Worm (Caenorhabditis elegans) whole organism, early embryonic: Measurements from ENCODE around the gene acr-14.
A peak's percentile ranks its signal among the peaks of the same experiment; 100 is the strongest.

ENCODE experiments used
- B0310.2 ChIP-seq: sonication (generic microtip); optimal IDR thresholded peaks from 2 replicates; lab custom pipeline; 2016; ENCODE audit warnings: mild to moderate bottlenecking, missing genetic modification characterization, missing compliant biosample characterization
- F13C5.2 ChIP-seq: sonication (generic microtip); optimal IDR thresholded peaks from 2 replicates; lab custom pipeline; 2017; ENCODE audit warnings: mild to moderate bottlenecking, missing genetic modification characterization, inconsistent platforms, missing compliant biosample characterization
- aly-1 ChIP-seq: sonication (generic microtip); optimal IDR thresholded peaks from 2 replicates; lab custom pipeline; 2016; ENCODE audit warnings: missing genetic modification characterization, missing compliant biosample characterization
- ama-1 ChIP-seq: fragments of 150-350 bp; optimal IDR thresholded peaks from 2 replicates; lab custom pipeline; 2014
- ceh-13 ChIP-seq: fragments of 200-800 bp; sonication (Bioruptor generic); optimal IDR thresholded peaks from 2 replicates; lab custom pipeline; 2018; ENCODE audit warnings: mild to moderate bottlenecking, missing genetic modification characterization, missing compliant biosample characterization
- ceh-36 ChIP-seq: sonication (generic microtip); optimal IDR thresholded peaks from 2 replicates; lab custom pipeline; 2016; ENCODE audit warnings: missing genetic modification characterization, inconsistent platforms, missing compliant biosample characterization
- ets-7 ChIP-seq: sonication (generic microtip); optimal IDR thresholded peaks from 2 replicates; lab custom pipeline; 2016; ENCODE audit warnings: missing genotype, missing genetic modification characterization, missing compliant biosample characterization
- flt-1 ChIP-seq: fragments of 200-800 bp; sonication (Bioruptor generic); IDR thresholded peaks from 2 replicates; pipeline ENCODE4 v1.3.6; 2022; ENCODE audit warnings: missing genetic modification characterization, missing compliant biosample characterization
- hmbx-1 ChIP-seq: sonication (generic microtip); optimal IDR thresholded peaks from 2 replicates; lab custom pipeline; 2016; ENCODE audit warnings: mild to moderate bottlenecking, missing genetic modification characterization, missing compliant biosample characterization
- hmg-4 ChIP-seq: fragments of 200-800 bp; sonication (Bioruptor generic); optimal IDR thresholded peaks from 2 replicates; lab custom pipeline; 2018; ENCODE audit warnings: mild to moderate bottlenecking, missing genetic modification characterization, missing compliant biosample characterization
- hnd-1 ChIP-seq: sonication (generic microtip); optimal IDR thresholded peaks from 2 replicates; lab custom pipeline; 2016; ENCODE audit warnings: missing genetic modification characterization, missing compliant biosample characterization
- pes-1 ChIP-seq: fragments of 200-800 bp; sonication (Bioruptor generic); IDR thresholded peaks from 2 replicates; pipeline ENCODE4 v1.3.6; 2022; ENCODE audit warnings: missing genetic modification reagents, missing genetic modification characterization, missing compliant biosample characterization
- scrt-1 ChIP-seq: fragments of 200-800 bp; sonication (Bioruptor generic); IDR thresholded peaks from 2 replicates; pipeline ENCODE4 v1.3.6; 2022; ENCODE audit warnings: missing genetic modification characterization, missing compliant biosample characterization
- sea-1 ChIP-seq: fragments of 200-800 bp; sonication (Bioruptor generic); conservative IDR thresholded peaks from 2 replicates; pipeline ENCODE4 v1.3.6; 2022; ENCODE audit warnings: missing genetic modification characterization, missing compliant biosample characterization
- tbx-11 ChIP-seq: fragments of 200-800 bp; sonication (Bioruptor generic); IDR thresholded peaks from 2 replicates; pipeline ENCODE4 v1.3.6; 2022; ENCODE audit warnings: missing genetic modification characterization, missing compliant biosample characterization
- tbx-37 ChIP-seq: fragments of 200-800 bp; sonication (Bioruptor generic); conservative IDR thresholded peaks from 2 replicates; pipeline ENCODE4 v1.3.6; 2022; ENCODE audit warnings: missing genetic modification reagents, missing genetic modification characterization, missing compliant biosample characterization
- tra-4 ChIP-seq: sonication (generic microtip); optimal IDR thresholded peaks from 2 replicates; lab custom pipeline; 2017; ENCODE audit warnings: missing genetic modification characterization, missing compliant biosample characterization

acr-14 gene

DNA sequence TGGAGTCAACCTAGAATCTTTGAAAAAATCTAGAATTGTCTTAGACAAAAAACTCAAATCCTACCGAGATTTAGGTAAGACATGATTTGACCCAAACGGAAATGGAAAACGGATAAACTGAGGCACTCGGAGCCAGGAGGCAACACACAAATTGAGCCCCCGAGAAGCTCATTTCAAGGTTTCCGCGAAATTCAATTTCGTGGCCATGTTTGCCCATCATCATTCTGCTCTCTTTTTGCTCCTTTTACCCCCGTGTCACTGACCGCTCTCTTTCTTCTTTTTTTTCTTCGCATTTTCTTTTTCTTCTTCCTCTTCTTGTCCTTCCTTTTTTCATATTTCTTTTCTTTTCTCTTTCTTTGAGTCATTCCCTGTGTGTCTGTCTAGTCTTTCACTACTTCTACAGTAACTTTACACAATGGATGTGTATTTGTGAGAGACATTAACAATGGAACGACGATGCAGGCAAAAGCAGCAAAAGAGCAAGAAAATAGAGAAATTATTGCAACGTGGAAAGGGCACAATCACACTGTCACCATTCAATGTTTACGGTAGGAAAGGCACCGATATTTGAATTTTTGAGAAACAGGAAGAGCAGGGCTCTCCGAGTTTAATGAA is 24.2 kb downstream of the acr-14 start:
- TF ChIP-seq pes-1 (GFP tag; lab: Robert Waterston, UW) (no peak), tbx-37 (GFP tag; lab: Robert Waterston, UW) (no peak), scrt-1 (no peak), ama-1 (lab: Kevin White, UChicago) (no peak), hmg-4 (GFP tag; lab: Kevin White, UChicago) (no peak), tbx-11 (no peak), F13C5.2 (tag; lab: Kevin White, UChicago) (no peak), ceh-13 (GFP tag; lab: Kevin White, UChicago) (no peak), ets-7 (tag; lab: Kevin White, UChicago) (no peak), aly-1 (tag; lab: Kevin White, UChicago) (no peak)

DNA sequence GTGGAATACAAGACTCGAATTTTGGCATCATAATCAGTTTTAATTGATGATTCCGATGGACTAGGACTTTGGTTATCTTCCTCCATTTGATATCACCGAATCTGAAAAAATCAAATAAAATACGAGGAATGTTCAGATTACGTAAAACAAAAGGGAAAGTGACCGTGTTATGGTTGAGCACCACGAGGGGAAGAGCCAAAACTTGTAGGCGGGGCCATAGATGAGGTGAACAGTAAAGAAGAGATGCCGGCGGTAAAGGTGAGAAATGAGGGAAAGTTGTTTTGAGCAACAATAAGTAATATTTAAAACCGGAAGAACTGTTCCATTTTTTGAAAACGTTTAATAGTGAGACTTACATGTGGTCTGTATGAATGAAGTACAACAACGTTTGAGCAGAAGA is 27.1 kb downstream of the acr-14 start, which contains the start of gene F10B5.3:
Gene F10B5.3, minus strand, starts transcription at position 101 of the 400 bp plus-strand sequence.
- no peak for TF ChIP-seq tbx-37 (GFP tag; lab: Robert Waterston, UW)
- TF ChIP-seq scrt-1, result no peak

DNA sequence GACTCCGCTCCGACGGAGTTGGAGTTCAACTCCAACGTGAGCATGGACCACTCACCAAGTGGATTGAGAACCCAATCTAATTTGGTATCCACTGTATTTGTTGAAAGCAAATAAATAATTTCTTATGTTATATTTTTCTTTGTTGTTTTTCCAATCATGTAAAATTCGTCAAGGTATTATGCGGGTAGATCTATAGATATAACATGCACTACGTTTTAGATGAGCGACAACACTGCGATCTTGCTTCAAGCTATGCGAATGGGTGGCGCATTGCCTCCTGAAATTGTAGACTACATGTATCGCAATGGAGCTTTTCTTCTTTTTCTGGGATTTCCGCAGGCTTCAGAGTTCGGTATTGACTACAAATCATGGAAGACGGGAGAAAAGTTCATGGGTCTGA is 32.5 kb downstream of the acr-14 start, which contains the start of gene F10B5.2:
Gene F10B5.2, plus strand, starts transcription at position 220 of the 400 bp plus-strand sequence.
- no peak for TF ChIP-seq flt-1 (GFP tag; lab: Robert Waterston, UW)
- no peak for TF ChIP-seq F13C5.2 (tag; lab: Kevin White, UChicago)
- TF ChIP-seq hnd-1 (tag; lab: Kevin White, UChicago), result no peak
- TF ChIP-seq scrt-1, result no peak
- no peak for TF ChIP-seq ama-1 (lab: Kevin White, UChicago)
- TF ChIP-seq hmg-4 (GFP tag; lab: Kevin White, UChicago), result no peak
- TF ChIP-seq ets-7 (tag; lab: Kevin White, UChicago), result no peak
- TF ChIP-seq ceh-36 (tag; lab: Kevin White, UChicago), result no peak
- TF ChIP-seq hmbx-1, result no peak
- TF ChIP-seq sea-1 (GFP tag; lab: Robert Waterston, UW), result no peak
- no peak for TF ChIP-seq B0310.2 (tag; lab: Kevin White, UChicago)
- no peak for TF ChIP-seq tbx-37 (GFP tag; lab: Robert Waterston, UW)
- TF ChIP-seq pes-1 (GFP tag; lab: Robert Waterston, UW), result no peak
- no peak for TF ChIP-seq aly-1 (tag; lab: Kevin White, UChicago)
- no peak for TF ChIP-seq tbx-11

DNA sequence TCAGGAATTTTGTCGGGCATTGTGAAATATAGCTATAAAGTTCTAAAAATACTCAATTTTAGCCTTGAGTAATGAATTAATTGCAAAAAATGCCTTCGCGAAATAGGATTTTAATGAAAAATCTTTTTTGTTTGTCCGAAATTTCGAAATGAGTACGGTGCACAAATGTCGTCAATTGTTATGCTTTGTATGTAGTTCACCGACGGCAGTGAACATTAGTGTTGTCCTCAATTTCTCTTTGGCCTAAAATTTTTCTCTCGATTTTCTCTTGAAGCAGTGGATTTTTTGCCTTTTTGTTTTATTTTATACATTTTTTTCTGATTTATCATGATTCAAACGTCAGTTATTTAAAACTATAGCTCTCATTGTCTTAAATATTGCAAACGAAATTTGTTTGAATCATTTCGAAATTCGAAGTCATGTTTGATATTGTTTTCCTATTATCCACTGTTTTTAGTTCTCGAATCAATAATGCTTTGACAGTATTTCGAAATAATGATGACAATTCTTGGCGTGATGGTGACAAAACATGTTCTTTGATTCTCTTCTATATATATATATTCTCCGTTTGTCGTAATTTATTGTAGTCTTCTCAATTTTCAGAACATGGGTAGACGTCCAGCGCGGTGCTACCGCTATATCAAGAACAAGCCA is 33.6 kb downstream of the acr-14 start, which contains the start of the genes ints-11 and rpl-10:
Gene ints-11, minus strand, starts transcription at position 201 of the 654 bp plus-strand sequence.
Gene rpl-10, plus strand, starts transcription at position 604 of the 654 bp plus-strand sequence.
- TF ChIP-seq ama-1 (lab: Kevin White, UChicago), result no peak
- TF ChIP-seq pes-1 (GFP tag; lab: Robert Waterston, UW), result no peak
- TF ChIP-seq B0310.2 (tag; lab: Kevin White, UChicago), result no peak
- no peak for TF ChIP-seq hmbx-1
- TF ChIP-seq aly-1 (tag; lab: Kevin White, UChicago), result no peak
- no peak for TF ChIP-seq tbx-37 (GFP tag; lab: Robert Waterston, UW)
- TF ChIP-seq ets-7 (tag; lab: Kevin White, UChicago), result no peak
- TF ChIP-seq flt-1 (GFP tag; lab: Robert Waterston, UW), result no peak

DNA sequence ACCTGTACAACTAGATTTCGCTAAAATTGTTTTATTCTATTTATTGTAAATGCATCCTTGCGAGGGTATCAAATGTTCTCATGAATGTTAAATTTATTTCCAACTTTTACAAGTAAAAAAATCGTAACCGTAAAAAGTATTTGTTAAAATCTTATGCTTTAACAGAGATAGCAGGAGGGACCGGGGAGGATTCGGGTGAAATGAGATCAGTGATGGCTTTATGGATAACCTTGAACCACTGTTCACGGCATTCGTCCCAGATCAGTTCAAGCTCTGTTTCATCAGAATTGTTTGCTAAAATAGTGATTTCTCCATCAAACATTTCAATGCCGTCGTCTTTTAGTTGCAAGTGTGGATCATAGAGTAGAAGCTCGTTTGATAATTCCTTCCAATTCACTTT is 35.9 kb downstream of the acr-14 start:
- TF ChIP-seq hmg-4 (GFP tag; lab: Kevin White, UChicago) (no peak), aly-1 (tag; lab: Kevin White, UChicago) (no peak), hnd-1 (tag; lab: Kevin White, UChicago) (no peak), tbx-11 (no peak), ceh-13 (GFP tag; lab: Kevin White, UChicago) (no peak), ama-1 (lab: Kevin White, UChicago) (no peak), ceh-36 (tag; lab: Kevin White, UChicago) (no peak), B0310.2 (tag; lab: Kevin White, UChicago) (no peak), tra-4 (no peak), flt-1 (GFP tag; lab: Robert Waterston, UW) (no peak), scrt-1 (no peak), ets-7 (tag; lab: Kevin White, UChicago) (no peak), tbx-37 (GFP tag; lab: Robert Waterston, UW) (no peak)

DNA sequence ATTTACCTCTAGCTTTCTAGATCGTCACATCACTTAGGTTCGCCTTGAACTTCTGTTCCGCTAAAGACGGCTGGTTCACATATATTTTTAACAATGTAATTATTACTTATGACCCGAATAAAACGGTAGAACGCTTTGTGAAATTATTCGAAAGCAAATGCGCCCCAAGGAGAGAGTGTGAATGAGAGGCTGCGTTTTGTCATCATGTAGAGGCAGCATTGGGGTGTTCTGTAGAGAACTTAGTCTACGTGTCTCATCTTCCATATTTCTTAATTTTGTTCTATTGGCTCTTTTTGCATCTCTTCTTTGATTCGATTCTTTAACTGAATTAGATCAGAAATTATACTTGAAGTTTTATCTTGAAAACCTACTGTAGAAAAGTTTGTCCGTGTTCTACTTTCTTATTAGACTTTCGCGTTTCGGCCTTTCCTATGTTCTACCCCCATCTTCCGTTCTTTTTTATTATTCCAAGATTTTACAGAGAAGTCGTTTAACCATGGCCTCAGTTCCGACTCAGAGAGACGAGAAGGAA is 38.9 kb downstream of the acr-14 start, which contains the start of gene cdc-48.2:
Gene cdc-48.2, plus strand, starts transcription at position 482 of the 532 bp plus-strand sequence.
- TF ChIP-seq hmg-4 (GFP tag; lab: Kevin White, UChicago) (no peak), hnd-1 (tag; lab: Kevin White, UChicago) (no peak), ets-7 (tag; lab: Kevin White, UChicago) (no peak), tra-4 (no peak), B0310.2 (tag; lab: Kevin White, UChicago) (no peak), tbx-37 (GFP tag; lab: Robert Waterston, UW) (no peak), ceh-36 (tag; lab: Kevin White, UChicago) (no peak)

DNA sequence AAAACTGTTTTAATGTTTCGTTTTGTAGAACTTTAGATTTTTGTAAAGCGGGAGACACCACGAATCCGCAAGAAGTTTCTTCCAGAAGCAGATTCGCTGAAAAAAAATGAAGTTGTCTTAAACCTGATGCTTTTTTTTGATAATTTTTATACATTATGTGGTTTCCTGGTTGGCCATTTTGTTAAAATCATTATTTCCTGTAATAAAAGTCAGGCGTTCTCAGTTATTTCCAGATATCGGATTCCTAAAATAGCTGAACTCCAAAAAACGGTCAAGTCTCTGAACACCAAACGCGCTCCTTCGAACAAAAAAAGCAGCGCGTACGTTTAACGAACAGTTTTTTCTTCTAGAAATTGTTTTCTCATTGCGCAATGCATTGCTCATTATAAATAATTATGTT is 39.6 kb downstream of the acr-14 start:
- TF ChIP-seq ceh-13 (GFP tag; lab: Kevin White, UChicago) (peak; percentile 20), B0310.2 (tag; lab: Kevin White, UChicago) (no peak)
